Worm (Caenorhabditis elegans): ENCODE measurements around the gene F18E3.13.
"Not testable (repeated sequence)": the region's sequence is repeated elsewhere in the genome, so short reads cannot be mapped to it uniquely, and the experiment has no call there.

DNA sequence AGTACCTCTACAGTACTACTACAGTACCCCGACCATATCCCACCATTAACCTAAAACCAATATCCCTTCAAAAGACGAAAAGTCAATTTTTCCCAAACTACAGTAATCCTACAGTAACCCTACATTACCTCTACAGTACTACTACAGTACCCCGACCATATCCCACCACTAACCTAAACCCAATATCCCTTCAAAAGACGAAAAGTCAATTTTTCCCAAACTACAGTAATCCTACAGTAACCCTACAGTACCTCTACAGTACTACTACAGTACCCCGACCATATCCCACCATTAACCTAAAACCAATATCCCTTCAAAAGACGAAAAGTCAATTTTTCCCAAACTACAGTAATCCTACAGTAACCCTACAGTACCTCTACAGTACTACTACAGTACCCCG lies 28.4 kb downstream of the F18E3.13 start, which contains the start of gene nhr-141:
- not testable (repeated sequence) for TF ChIP-seq ama-1 (optimal IDR thresholded peaks at IDR 0.05); scrt-1 (GFP tag; IDR thresholded peaks at IDR 0.05); flt-1 (GFP tag; IDR thresholded peaks at IDR 0.05); hmbx-1 (tag; optimal IDR thresholded peaks at IDR 0.05); hnd-1 (tag; optimal IDR thresholded peaks at IDR 0.05); ceh-36 (tag; optimal IDR thresholded peaks at IDR 0.05); hmg-4 (GFP tag; optimal IDR thresholded peaks at IDR 0.05); sea-1 (GFP tag; conservative IDR thresholded peaks at IDR 0.05); tbx-11 (GFP tag; IDR thresholded peaks at IDR 0.05)
